Worm (Caenorhabditis elegans) whole organism, L1 larva: Measurements from ENCODE around the gene ppk-3.

Experiments used
- F16B12.6 ChIP-seq: fragments of 150-350 bp; optimal IDR thresholded peaks from 2 replicates; lab custom pipeline; 2014; ENCODE audit warnings: missing biosample characterization, missing genetic modification characterization
- Y116A8C.19 ChIP-seq: sonication (generic microtip); optimal IDR thresholded peaks from 2 replicates; lab custom pipeline; 2016; ENCODE audit warnings: missing compliant biosample characterization, missing genetic modification characterization, borderline replicate concordance
- ama-1 ChIP-seq: fragments of 150-350 bp; optimal IDR thresholded peaks from 2 replicates; lab custom pipeline; 2014
- ceh-63 ChIP-seq: fragments of 200-800 bp; sonication (Bioruptor generic); optimal IDR thresholded peaks from 2 replicates; lab custom pipeline; 2018; ENCODE audit warnings: mild to moderate bottlenecking, missing genetic modification characterization, missing compliant biosample characterization
- ceh-8 ChIP-seq: fragments of 200-800 bp; sonication (Bioruptor generic); optimal IDR thresholded peaks from 2 replicates; lab custom pipeline; 2018; ENCODE audit warnings: mild to moderate bottlenecking, missing genetic modification characterization, moderate library complexity, missing compliant biosample characterization
- ceh-82 ChIP-seq, 3 experiments: fragments of 150-350 bp in 1 of 3; sonication (generic microtip) in 2 of 3; optimal IDR thresholded peaks; 2 replicates each; lab custom pipeline; 2014 to 2017; ENCODE audit warnings: missing biosample characterization in 3 of 3, missing genetic modification characterization in 3 of 3
- ceh-88 ChIP-seq: fragments of 200-800 bp; sonication (Bioruptor generic); IDR thresholded peaks from 2 replicates; pipeline ENCODE4 v1.3.6; 2022; ENCODE audit warnings: missing genetic modification characterization, missing compliant biosample characterization
- dsc-1 ChIP-seq: sonication (generic microtip); optimal IDR thresholded peaks from 2 replicates; lab custom pipeline; 2016; ENCODE audit warnings: mild to moderate bottlenecking, missing genetic modification characterization, missing compliant biosample characterization
- efl-1 ChIP-seq, 4 experiments: fragments of 150-350 bp; optimal IDR thresholded peaks in 3 of 4; peaks in 1 of 4; 1 replicate in 1 of 4; 2 replicates in 3 of 4; lab custom pipeline; 2014; ENCODE audit warnings: missing biosample characterization in 2 of 4, missing genetic modification characterization in 2 of 4, missing genetic modification reagents in 2 of 4
- elt-2 ChIP-seq: sonication (generic microtip); optimal IDR thresholded peaks from 2 replicates; lab custom pipeline; 2016; ENCODE audit warnings: missing genetic modification characterization, mild to moderate bottlenecking, inconsistent platforms, missing compliant biosample characterization, missing genetic modification reagents
- fkh-10 ChIP-seq: sonication (generic microtip); optimal IDR thresholded peaks from 2 replicates; lab custom pipeline; 2017; ENCODE audit warnings: missing biosample characterization, missing genetic modification reagents, missing genetic modification characterization
- fkh-4 ChIP-seq: sonication (generic microtip); optimal IDR thresholded peaks from 2 replicates; lab custom pipeline; 2016; ENCODE audit warnings: missing compliant biosample characterization, missing genetic modification characterization, borderline replicate concordance
- fkh-8 ChIP-seq: sonication (generic microtip); optimal IDR thresholded peaks from 2 replicates; lab custom pipeline; 2016; ENCODE audit warnings: mild to moderate bottlenecking, missing genetic modification characterization, missing compliant biosample characterization
- hlh-17 ChIP-seq: fragments of 200-800 bp; sonication (Bioruptor generic); optimal IDR thresholded peaks from 2 replicates; lab custom pipeline; 2018; ENCODE audit warnings: missing genetic modification characterization, mild to moderate bottlenecking, missing compliant biosample characterization, moderate library complexity, borderline replicate concordance
- hpl-2 ChIP-seq: fragments of 150-350 bp; optimal IDR thresholded peaks from 2 replicates; lab custom pipeline; 2014; ENCODE audit warnings: missing biosample characterization, missing genetic modification reagents, missing genetic modification characterization
- isw-1 ChIP-seq: fragments of 200-800 bp; sonication (Bioruptor generic); IDR thresholded peaks from 2 replicates; pipeline ENCODE4 v1.3.6; 2022; ENCODE audit warnings: missing genetic modification characterization, missing compliant biosample characterization
- lin-14 ChIP-seq: fragments of 200-800 bp; sonication (Bioruptor generic); optimal IDR thresholded peaks from 2 replicates; lab custom pipeline; 2018; ENCODE audit warnings: mild to moderate bottlenecking, missing genetic modification characterization, moderate library complexity, missing compliant biosample characterization
- lin-35 ChIP-seq, 2 experiments: fragments of 150-350 bp; optimal IDR thresholded peaks; 2 replicates each; lab custom pipeline; 2014; ENCODE audit warnings: missing biosample characterization in 2 of 2, missing genetic modification characterization in 2 of 2, missing genetic modification reagents in 2 of 2
- mdl-1 ChIP-seq, 2 experiments: fragments of 150-350 bp; optimal IDR thresholded peaks; 2 replicates each; lab custom pipeline; 2014 to 2017; ENCODE audit warnings: missing biosample characterization in 2 of 2, missing genetic modification characterization in 2 of 2, inconsistent platforms in 1 of 2
- mep-1 ChIP-seq: fragments of 150-350 bp; optimal IDR thresholded peaks from 2 replicates; lab custom pipeline; 2014; ENCODE audit warnings: missing biosample characterization, missing genetic modification characterization
- nhr-11 ChIP-seq: fragments of 150-350 bp; optimal IDR thresholded peaks from 2 replicates; lab custom pipeline; 2014; ENCODE audit warnings: missing biosample characterization, missing genetic modification characterization
- nhr-20 ChIP-seq: sonication (generic microtip); optimal IDR thresholded peaks from 2 replicates; lab custom pipeline; 2016; ENCODE audit warnings: mild to moderate bottlenecking, missing genetic modification characterization, missing compliant biosample characterization
- nhr-28 ChIP-seq: fragments of 150-350 bp; optimal IDR thresholded peaks from 2 replicates; lab custom pipeline; 2014; ENCODE audit warnings: missing biosample characterization, missing genetic modification characterization
- nhr-71 ChIP-seq: sonication (generic microtip); optimal IDR thresholded peaks from 2 replicates; lab custom pipeline; 2016; ENCODE audit warnings: mild to moderate bottlenecking, missing genetic modification characterization, moderate library complexity, missing compliant biosample characterization
- nhr-76 ChIP-seq: sonication (generic microtip); optimal IDR thresholded peaks from 2 replicates; lab custom pipeline; 2017; ENCODE audit warnings: missing biosample characterization, missing genetic modification characterization
- nhr-84 ChIP-seq: sonication (generic microtip); optimal IDR thresholded peaks from 2 replicates; lab custom pipeline; 2017; ENCODE audit warnings: missing biosample characterization, missing genetic modification characterization
- pag-3 ChIP-seq: sonication (generic microtip); optimal IDR thresholded peaks from 2 replicates; lab custom pipeline; 2017; ENCODE audit warnings: missing genetic modification characterization, mild to moderate bottlenecking, missing compliant biosample characterization, antibody characterized with exemption, borderline replicate concordance; ENCODE audit not compliant: insufficient read depth
- rnt-1 ChIP-seq: sonication (generic microtip); optimal IDR thresholded peaks from 2 replicates; lab custom pipeline; 2016; ENCODE audit warnings: mild to moderate bottlenecking, missing genetic modification characterization, moderate library complexity, missing compliant biosample characterization
- skn-1 ChIP-seq: fragments of 150-350 bp; optimal IDR thresholded peaks from 2 replicates; lab custom pipeline; 2014; ENCODE audit warnings: missing biosample characterization, missing genetic modification characterization
- snpc-4 ChIP-seq: fragments of 150-350 bp; optimal IDR thresholded peaks from 2 replicates; lab custom pipeline; 2014; ENCODE audit warnings: missing biosample characterization, missing genetic modification characterization
- sptf-1 ChIP-seq: fragments of 150-350 bp; optimal IDR thresholded peaks from 2 replicates; lab custom pipeline; 2014; ENCODE audit warnings: missing biosample characterization, missing genetic modification characterization
- unc-30 ChIP-seq: sonication (generic microtip); optimal IDR thresholded peaks from 2 replicates; lab custom pipeline; 2017; ENCODE audit warnings: missing biosample characterization, missing genetic modification characterization
- unc-62 ChIP-seq: fragments of 150-350 bp; optimal IDR thresholded peaks from 2 replicates; lab custom pipeline; 2014; ENCODE audit warnings: missing biosample characterization, missing genetic modification reagents, missing genetic modification characterization
- unc-86 ChIP-seq: sonication (generic microtip); optimal IDR thresholded peaks from 2 replicates; lab custom pipeline; 2016; ENCODE audit warnings: missing genetic modification characterization, missing compliant biosample characterization
- xbp-1 ChIP-seq: sonication (generic microtip); optimal IDR thresholded peaks from 2 replicates; lab custom pipeline; 2016; ENCODE audit warnings: missing genetic modification characterization, missing compliant biosample characterization
- zip-4 ChIP-seq: fragments of 200-800 bp; sonication (Bioruptor generic); optimal IDR thresholded peaks from 2 replicates; lab custom pipeline; 2018; ENCODE audit warnings: mild to moderate bottlenecking, missing genetic modification characterization, moderate library complexity, missing compliant biosample characterization

The ppk-3 gene

ce11 chrX:12979747-12980146 lies 4.3 kb upstream of the ppk-3 start:
- TF ChIP-seq ama-1 (lab: Kevin White, UChicago) (no peak), nhr-20 (peak; percentile 8), skn-1 (tag; lab: Kevin White, UChicago) (no peak), elt-2 (tag; lab: Kevin White, UChicago) (peak; percentile 46)
- TF ChIP-seq, all 84 proteins: peak for 2

- no peak for TF ChIP-seq fkh-4 (tag; lab: Kevin White, UChicago)
Measured at ce11 chrX:12978569-12978968, 3.1 kb upstream of the ppk-3 start.

ce11 chrX:12977451-12977850 lies 2.0 kb upstream of the ppk-3 start, which contains the start of gene F11C1.9:
Gene F11C1.9 (minus strand): TSS chrX:12977551.
- TF ChIP-seq lin-14 (GFP tag; lab: Kevin White, UChicago): no peak
- TF ChIP-seq nhr-28 (tag; lab: Kevin White, UChicago): no peak
- no peak for TF ChIP-seq rnt-1 (tag; lab: Kevin White, UChicago)
- TF ChIP-seq F16B12.6: no peak
- TF ChIP-seq isw-1 (GFP tag; lab: Robert Waterston, UW): no peak
- no peak for TF ChIP-seq fkh-4 (tag; lab: Kevin White, UChicago)
- TF ChIP-seq unc-30 (tag; lab: Kevin White, UChicago): no peak
- TF ChIP-seq nhr-71: no peak
- no peak for TF ChIP-seq unc-62 (GFP tag; lab: Kevin White, UChicago)
- no peak for TF ChIP-seq hpl-2 (GFP tag; lab: Kevin White, UChicago)
- no peak for TF ChIP-seq mep-1
- TF ChIP-seq sptf-1 (tag; lab: Kevin White, UChicago): no peak
- no peak for TF ChIP-seq lin-35 (GFP tag; optimal IDR thresholded peaks at IDR 0.05; lab: Kevin White, UChicago)

ce11 chrX:12976774-12977173 lies 1.3 kb upstream of the ppk-3 start, which contains the start of the genes F11C1.4 and F11C1.10:
Gene F11C1.4 (plus strand): TSS chrX:12977074.
Gene F11C1.10 (plus strand): TSS chrX:12977082.
- TF ChIP-seq nhr-11 (tag; lab: Kevin White, UChicago) (no peak), fkh-8 (tag; lab: Kevin White, UChicago) (no peak), hlh-17 (no peak), dsc-1 (tag; lab: Kevin White, UChicago) (no peak), nhr-76 (tag; lab: Kevin White, UChicago) (no peak), snpc-4 (tag; lab: Kevin White, UChicago) (no peak)
- TF ChIP-seq, all 84 proteins: peak for 0

- no peak for TF ChIP-seq isw-1 (GFP tag; lab: Robert Waterston, UW)
- no peak for TF ChIP-seq fkh-10 (GFP tag; lab: Kevin White, UChicago)
- no peak for TF ChIP-seq Y116A8C.19 (tag; lab: Kevin White, UChicago)
- TF ChIP-seq unc-86: no peak
- no peak for TF ChIP-seq pag-3 (tag; lab: Kevin White, UChicago)
- TF ChIP-seq ceh-63: no peak
- TF ChIP-seq ceh-8 (GFP tag; lab: Kevin White, UChicago): no peak
- TF ChIP-seq ceh-88 (GFP tag; lab: Robert Waterston, UW): no peak
- no peak for TF ChIP-seq ceh-82 (tag; optimal IDR thresholded peaks at IDR 0.05; lab: Kevin White, UChicago)
- TF ChIP-seq efl-1 (optimal IDR thresholded peaks at IDR 0.05; lab: Kevin White, UChicago): no peak
- no peak for TF ChIP-seq efl-1 (GFP tag; optimal IDR thresholded peaks at IDR 0.05 in 1 of 2; lab: Kevin White, UChicago)
- no peak for TF ChIP-seq dsc-1 (tag; lab: Kevin White, UChicago)
- TF ChIP-seq nhr-11 (tag; lab: Kevin White, UChicago): no peak
- TF ChIP-seq zip-4 (GFP tag; lab: Kevin White, UChicago): no peak
- TF ChIP-seq nhr-28 (tag; lab: Kevin White, UChicago): no peak
- TF ChIP-seq mdl-1 (tag; optimal IDR thresholded peaks at IDR 0.05; lab: Kevin White, UChicago): no peak
- TF ChIP-seq xbp-1 (tag; lab: Kevin White, UChicago): no peak
- TF ChIP-seq nhr-84 (tag; lab: Kevin White, UChicago): no peak
- TF ChIP-seq, all 84 proteins: peak for 0
Measured at ce11 chrX:12965163-12965562, 10.3 kb downstream of the ppk-3 start, which contains the start of gene frpr-2. Gene frpr-2 (plus strand): TSS chrX:12965463.
